Worm (Caenorhabditis elegans): ENCODE data around the gene rpia-1.
A peak's percentile ranks its signal among the peaks of the same experiment; 100 is the strongest.

Gene rpia-1

ce11 chrIII:7166664-7167567, 44.0 kb downstream of the rpia-1 start:
- TF ChIP-seq nhr-71 (tag; optimal IDR thresholded peaks at IDR 0.05) (peak; percentile 65), lin-13 (GFP tag; optimal IDR thresholded peaks at IDR 0.05) (no peak), efl-3 (GFP tag; optimal IDR thresholded peaks at IDR 0.05) (no peak), zip-4 (GFP tag; optimal IDR thresholded peaks at IDR 0.05) (no peak), ztf-4 (tag; optimal IDR thresholded peaks at IDR 0.05) (no peak), nhr-237 (tag; optimal IDR thresholded peaks at IDR 0.05) (peak; percentile 8), nhr-76 (tag; optimal IDR thresholded peaks at IDR 0.05) (no peak), snu-23 (GFP tag; optimal IDR thresholded peaks at IDR 0.05) (peak; percentile 51), nhr-47 (tag; optimal IDR thresholded peaks at IDR 0.05) (peak; percentile 44), mab-9 (GFP tag; IDR thresholded peaks at IDR 0.05) (no peak), ceh-82 (tag; optimal IDR thresholded peaks at IDR 0.05) (peak; percentile 40 to 51 (median 47)), tbx-2 (tag; optimal IDR thresholded peaks at IDR 0.05) (peak; percentile 36), nhr-19 (GFP tag; conservative IDR thresholded peaks at IDR 0.05) (no peak), lin-35 (GFP tag; optimal IDR thresholded peaks at IDR 0.05) (peak; percentile 10 to 61), nhr-12 (tag; optimal IDR thresholded peaks at IDR 0.05) (no peak), lsy-2 (tag; optimal IDR thresholded peaks at IDR 0.05) (peak; percentile 12 to 63), sup-37 (GFP tag; optimal IDR thresholded peaks at IDR 0.05) (no peak), nhr-85 (tag) (peak; percentile 30), zag-1 (tag; optimal IDR thresholded peaks at IDR 0.05) (no peak), skn-1 (tag; optimal IDR thresholded peaks at IDR 0.05) (peak; percentile 51), aly-2 (tag; optimal IDR thresholded peaks at IDR 0.05) (no peak), nhr-77 (tag; optimal IDR thresholded peaks at IDR 0.05) (peak; percentile 45), hpl-2 (GFP tag; optimal IDR thresholded peaks at IDR 0.05) (no peak), ceh-90 (tag; optimal IDR thresholded peaks at IDR 0.05) (no peak), elt-2 (tag; optimal IDR thresholded peaks at IDR 0.05) (peak; percentile 12), F16B12.6 (tag; optimal IDR thresholded peaks at IDR 0.05) (peak; percentile 23), ceh-8 (GFP tag; optimal IDR thresholded peaks at IDR 0.05) (no peak), dpl-1 (GFP tag; optimal IDR thresholded peaks at IDR 0.05) (peak in 2 of 3 experiments; percentile 16 to 49), ceh-63 (GFP tag; optimal IDR thresholded peaks at IDR 0.05) (no peak), efl-1 (optimal IDR thresholded peaks at IDR 0.05) (peak; percentile 61), efl-1 (GFP tag; optimal IDR thresholded peaks at IDR 0.05 in 1 of 2) (peak in 1 of 2 experiments; percentile 38), sox-4 (tag; optimal IDR thresholded peaks at IDR 0.05) (no peak), hlh-4 (tag; optimal IDR thresholded peaks at IDR 0.05) (no peak), lin-14 (GFP tag; optimal IDR thresholded peaks at IDR 0.05) (peak; percentile 95), swsn-7 (tag; optimal IDR thresholded peaks at IDR 0.05) (peak; percentile 32), lin-15B (tag; optimal IDR thresholded peaks at IDR 0.05) (no peak), vab-15 (tag; optimal IDR thresholded peaks at IDR 0.05) (no peak), nhr-28 (tag; optimal IDR thresholded peaks at IDR 0.05) (no peak), ama-1 (optimal IDR thresholded peaks at IDR 0.05) (no peak), pqm-1 (tag; optimal IDR thresholded peaks at IDR 0.05) (no peak), ces-1 (GFP tag; optimal IDR thresholded peaks at IDR 0.05) (no peak), aha-1 (tag; optimal IDR thresholded peaks at IDR 0.05) (no peak), pax-3 (tag; optimal IDR thresholded peaks at IDR 0.05) (no peak), elt-3 (tag; optimal IDR thresholded peaks at IDR 0.05) (peak in 1 of 6 experiments; percentile 14), nhr-11 (tag; optimal IDR thresholded peaks at IDR 0.05) (no peak), snpc-4 (tag; optimal IDR thresholded peaks at IDR 0.05) (peak; percentile 14), egl-13 (tag; optimal IDR thresholded peaks at IDR 0.05) (no peak), C34B4.2 (tag; optimal IDR thresholded peaks at IDR 0.05) (no peak), mep-1 (tag; optimal IDR thresholded peaks at IDR 0.05) (peak; percentile 82), xbp-1 (tag; optimal IDR thresholded peaks at IDR 0.05) (peak; percentile 24), unc-86 (tag; optimal IDR thresholded peaks at IDR 0.05) (peak; percentile 14), hlh-17 (GFP tag; optimal IDR thresholded peaks at IDR 0.05; ENCODE audit: borderline replicate concordance) (no peak)
